Worm (Caenorhabditis elegans) whole organism, late embryonic: ENCODE results near the gene C02D5.2.

Experiments used
- ama-1 ChIP-seq: fragments of 150-350 bp; optimal IDR thresholded peaks from 2 replicates; lab custom pipeline; 2014
- elt-2 ChIP-seq: sonication (generic microtip); optimal IDR thresholded peaks from 2 replicates; lab custom pipeline; 2016; ENCODE audit warnings: missing genetic modification reagents, missing genetic modification characterization, missing compliant biosample characterization
- fkh-10 ChIP-seq: fragments of 150-350 bp; optimal IDR thresholded peaks from 2 replicates; lab custom pipeline; 2014; ENCODE audit warnings: missing biosample characterization, missing genetic modification reagents, missing genetic modification characterization
- hlh-30 ChIP-seq: sonication (generic microtip); optimal IDR thresholded peaks from 2 replicates; lab custom pipeline; 2017; ENCODE audit warnings: antibody characterized with exemption, missing genetic modification characterization, missing compliant biosample characterization; ENCODE audit not compliant: insufficient read depth
- nfya-1 ChIP-seq: sonication (generic microtip); optimal IDR thresholded peaks from 2 replicates; lab custom pipeline; 2017; ENCODE audit warnings: missing genetic modification characterization, mild to moderate bottlenecking, missing compliant biosample characterization, antibody characterized with exemption, moderate library complexity
- rnt-1 ChIP-seq: sonication (generic microtip); optimal IDR thresholded peaks from 2 replicates; lab custom pipeline; 2016; ENCODE audit warnings: missing genetic modification characterization, missing compliant biosample characterization

DNA sequence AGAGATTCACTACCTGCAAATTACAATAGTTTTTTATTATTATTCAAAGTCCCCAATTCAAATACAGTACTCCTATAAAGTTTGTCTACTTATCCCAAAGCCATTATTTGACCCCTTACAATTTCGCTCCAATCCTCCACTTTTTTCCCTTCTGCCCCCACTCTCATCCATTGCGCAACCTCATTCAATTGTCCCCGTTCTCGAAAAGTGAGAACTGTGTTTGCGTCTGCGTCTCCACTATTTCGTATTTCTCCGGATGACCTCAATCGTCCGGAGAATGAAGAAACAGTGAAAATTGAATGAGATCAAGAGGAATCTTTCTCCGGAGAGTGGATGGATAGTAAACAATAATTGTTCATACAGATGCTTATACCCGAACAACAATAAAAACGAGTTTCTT is 39.6 kb downstream of the C02D5.2 start:
- no peak for TF ChIP-seq rnt-1 (tag; lab: Kevin White, UChicago)
- no peak for TF ChIP-seq nfya-1 (tag; lab: Kevin White, UChicago)
- TF ChIP-seq ama-1 (lab: Kevin White, UChicago): no peak
- TF ChIP-seq hlh-30 (tag; lab: Kevin White, UChicago): no peak
- TF ChIP-seq elt-2 (tag; lab: Kevin White, UChicago): no peak
- no peak for TF ChIP-seq fkh-10 (GFP tag; lab: Kevin White, UChicago)
